Fruit fly (Drosophila melanogaster): ENCODE results near the gene gukh.

dm6 chr3R:19024761-19025160 is 40.9 kb downstream of the gukh start, which contains the start of gene CG14285:
- TF ChIP-seq rn (GFP tag; IDR thresholded peaks at IDR 0.05) (no peak), CG14655 (GFP tag; optimal IDR thresholded peaks at IDR 0.05) (no peak), D1 (tag; optimal IDR thresholded peaks at IDR 0.05) (no peak), CG4496 (GFP tag; IDR thresholded peaks at IDR 0.05) (no peak), CG10348 (GFP tag; IDR thresholded peaks at IDR 0.05) (no peak), CG15710 (tag; optimal IDR thresholded peaks at IDR 0.05) (no peak), CG8159 (tag; optimal IDR thresholded peaks at IDR 0.05) (no peak), EcR (GFP tag; optimal IDR thresholded peaks at IDR 0.05) (no peak)
